Worm (Caenorhabditis elegans): ENCODE measurements around the gene W04G3.10.

W04G3.10 gene

DNA sequence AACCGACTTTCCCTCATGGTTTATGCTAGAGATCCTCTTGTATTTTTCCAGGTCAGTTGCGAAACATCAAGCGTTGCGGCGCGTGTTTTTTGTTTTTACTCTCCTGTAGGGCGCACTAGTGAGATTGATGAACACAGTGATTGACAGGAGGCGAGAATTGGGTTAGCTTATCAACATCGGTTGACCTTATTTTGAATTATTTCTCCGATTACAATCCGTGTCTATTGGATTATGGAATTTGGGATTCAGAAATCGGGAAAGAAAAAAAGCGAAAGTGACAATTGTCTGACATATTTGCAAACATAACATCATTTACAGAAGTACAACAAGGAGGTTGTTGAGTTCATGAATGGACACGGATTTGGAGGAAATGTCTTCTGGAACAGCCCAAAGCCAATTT is 17.1 kb downstream of the W04G3.10 start:
- no peak for TF ChIP-seq C16A3.4 (tag; optimal IDR thresholded peaks at IDR 0.05)
- TF ChIP-seq blmp-1 (tag; optimal IDR thresholded peaks at IDR 0.05) = peak; percentile 93
- TF ChIP-seq swsn-7 (tag; optimal IDR thresholded peaks at IDR 0.05) = no peak
- no peak for TF ChIP-seq fos-1 (tag; optimal IDR thresholded peaks at IDR 0.05)
- TF ChIP-seq nhr-77 (tag; optimal IDR thresholded peaks at IDR 0.05) = no peak
- TF ChIP-seq xbp-1 (tag; optimal IDR thresholded peaks at IDR 0.05) = no peak
- TF ChIP-seq efl-3 (GFP tag; optimal IDR thresholded peaks at IDR 0.05) = no peak
- no peak for TF ChIP-seq nhr-76 (tag; optimal IDR thresholded peaks at IDR 0.05)
- TF ChIP-seq elt-3 (tag; optimal IDR thresholded peaks at IDR 0.05) = peak in 1 of 6 experiments; percentile 21
- no peak for TF ChIP-seq unc-98 (GFP tag; IDR thresholded peaks at IDR 0.05)
- no peak for TF ChIP-seq pqm-1 (tag; optimal IDR thresholded peaks at IDR 0.05)
- no peak for TF ChIP-seq mdl-1 (tag; optimal IDR thresholded peaks at IDR 0.05)
- no peak for TF ChIP-seq skn-1 (tag; optimal IDR thresholded peaks at IDR 0.05)

DNA sequence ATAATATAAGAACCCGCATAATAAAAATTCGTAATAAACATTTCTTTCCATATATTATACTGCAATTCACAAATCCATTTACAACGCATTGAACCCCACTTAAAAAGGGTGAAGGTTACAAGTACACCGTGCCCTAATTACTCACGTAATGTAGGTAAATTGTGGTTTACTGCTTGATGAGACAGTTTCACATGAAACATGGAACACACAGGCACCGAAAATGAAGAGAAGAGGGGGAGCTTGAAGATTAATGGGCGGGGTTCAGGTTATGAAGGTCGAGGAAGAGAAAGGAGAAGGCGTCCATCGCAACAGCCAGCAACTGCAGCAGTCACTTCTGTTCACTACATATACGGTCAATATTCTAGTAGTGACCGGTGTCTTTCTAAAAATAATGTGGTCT is 18.3 kb downstream of the W04G3.10 start, which contains the start of gene lpr-6:
Gene lpr-6 (plus strand): TSS at position 251 of the 400 bp plus-strand sequence.
- no peak for TF ChIP-seq zip-4 (GFP tag; optimal IDR thresholded peaks at IDR 0.05)
- TF ChIP-seq blmp-1 (tag; optimal IDR thresholded peaks at IDR 0.05) = peak; percentile 57

DNA sequence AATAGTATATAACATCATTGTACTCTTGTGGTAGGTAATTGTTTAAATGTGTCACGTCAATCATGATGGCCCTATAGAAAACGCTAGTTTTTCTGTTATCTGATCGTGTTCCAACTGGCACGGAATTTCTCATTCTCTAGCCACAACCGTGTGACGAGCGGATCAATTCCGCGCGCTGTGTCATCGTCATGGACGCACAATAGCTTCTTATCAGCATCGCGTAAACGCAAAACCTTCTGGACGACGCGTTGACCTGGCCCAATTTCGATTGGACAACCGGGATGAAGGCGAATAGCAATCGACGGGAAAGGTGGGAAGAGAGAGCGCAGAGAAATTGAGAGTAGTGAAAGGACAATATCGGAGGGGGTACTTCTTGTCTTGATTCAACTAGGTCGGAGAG is 21.0 kb downstream of the W04G3.10 start, which contains the start of gene lpr-3:
Gene lpr-3 (plus strand): TSS at position 374 of the 400 bp plus-strand sequence.
- no peak for TF ChIP-seq lin-13 (GFP tag; optimal IDR thresholded peaks at IDR 0.05)
- TF ChIP-seq nhr-237 (tag; optimal IDR thresholded peaks at IDR 0.05) = no peak
- TF ChIP-seq unc-98 (GFP tag; IDR thresholded peaks at IDR 0.05) = no peak
- peak; percentile 1 for TF ChIP-seq lin-14 (GFP tag; optimal IDR thresholded peaks at IDR 0.05)
- TF ChIP-seq nhr-85 (tag) = peak; percentile 17
- no peak for TF ChIP-seq tlp-1 (tag; optimal IDR thresholded peaks at IDR 0.05)
- peak; percentile 19 for TF ChIP-seq ztf-4 (tag; optimal IDR thresholded peaks at IDR 0.05)
- peak; percentile 100 for TF ChIP-seq blmp-1 (tag; optimal IDR thresholded peaks at IDR 0.05)
- TF ChIP-seq elt-3 (tag; optimal IDR thresholded peaks at IDR 0.05) = peak in 1 of 6 experiments; percentile 56
- no peak for TF ChIP-seq fkh-8 (tag; optimal IDR thresholded peaks at IDR 0.05)
- TF ChIP-seq ceh-82 (tag; optimal IDR thresholded peaks at IDR 0.05) = no peak
- no peak for TF ChIP-seq fkh-10 (GFP tag; optimal IDR thresholded peaks at IDR 0.05)
- TF ChIP-seq mep-1 (tag; optimal IDR thresholded peaks at IDR 0.05) = peak; percentile 32
- TF ChIP-seq nhr-76 (tag; optimal IDR thresholded peaks at IDR 0.05) = no peak

DNA sequence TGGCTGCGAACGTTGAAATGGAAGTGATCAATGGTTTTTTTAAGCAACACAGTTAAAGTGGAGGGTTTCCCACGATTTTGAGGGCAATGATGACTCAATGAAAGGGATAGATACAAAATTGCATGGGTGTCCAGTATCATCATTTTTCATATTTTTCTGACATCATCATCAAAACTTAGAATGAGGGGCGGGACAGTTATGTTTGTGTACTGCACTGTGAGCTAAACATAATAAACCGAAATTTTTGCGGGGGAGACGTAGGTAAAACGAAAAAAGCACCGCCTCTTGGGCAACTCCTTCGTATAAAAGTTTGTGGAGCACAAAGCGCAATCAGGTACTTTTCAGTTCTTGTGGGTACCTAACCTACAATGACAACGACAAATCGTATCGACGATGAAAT is 24.4 kb downstream of the W04G3.10 start, which contains the start of gene C09F12.2:
Gene C09F12.2 (plus strand): TSS at position 301 of the 400 bp plus-strand sequence.
- no peak for TF ChIP-seq pax-3 (tag; optimal IDR thresholded peaks at IDR 0.05)
- TF ChIP-seq lin-13 (GFP tag; optimal IDR thresholded peaks at IDR 0.05) = no peak
- no peak for TF ChIP-seq mep-1 (tag; optimal IDR thresholded peaks at IDR 0.05)
- no peak for TF ChIP-seq ceh-88 (GFP tag; IDR thresholded peaks at IDR 0.05)
- no peak for TF ChIP-seq nhr-77 (tag; optimal IDR thresholded peaks at IDR 0.05)
- no peak for TF ChIP-seq zip-4 (GFP tag; optimal IDR thresholded peaks at IDR 0.05)
- TF ChIP-seq snpc-4 (tag; optimal IDR thresholded peaks at IDR 0.05) = no peak
- TF ChIP-seq vab-15 (tag; optimal IDR thresholded peaks at IDR 0.05) = no peak
- TF ChIP-seq zag-1 (tag; optimal IDR thresholded peaks at IDR 0.05) = no peak
- TF ChIP-seq alr-1 (tag; optimal IDR thresholded peaks at IDR 0.05; ENCODE audit: borderline replicate concordance) = no peak
- no peak for TF ChIP-seq irx-1 (tag; optimal IDR thresholded peaks at IDR 0.05)
- no peak for TF ChIP-seq aha-1 (tag; optimal IDR thresholded peaks at IDR 0.05)
- no peak for TF ChIP-seq ztf-4 (tag; optimal IDR thresholded peaks at IDR 0.05)
- no peak for TF ChIP-seq ceh-90 (tag; optimal IDR thresholded peaks at IDR 0.05)
- no peak for TF ChIP-seq snu-23 (GFP tag; optimal IDR thresholded peaks at IDR 0.05)
- no peak for TF ChIP-seq unc-98 (GFP tag; IDR thresholded peaks at IDR 0.05)
- TF ChIP-seq xbp-1 (tag; optimal IDR thresholded peaks at IDR 0.05) = no peak
- TF ChIP-seq skn-1 (tag; optimal IDR thresholded peaks at IDR 0.05) = no peak
- no peak for TF ChIP-seq nhr-76 (tag; optimal IDR thresholded peaks at IDR 0.05)
- no peak for TF ChIP-seq lin-15B (tag; optimal IDR thresholded peaks at IDR 0.05)

DNA sequence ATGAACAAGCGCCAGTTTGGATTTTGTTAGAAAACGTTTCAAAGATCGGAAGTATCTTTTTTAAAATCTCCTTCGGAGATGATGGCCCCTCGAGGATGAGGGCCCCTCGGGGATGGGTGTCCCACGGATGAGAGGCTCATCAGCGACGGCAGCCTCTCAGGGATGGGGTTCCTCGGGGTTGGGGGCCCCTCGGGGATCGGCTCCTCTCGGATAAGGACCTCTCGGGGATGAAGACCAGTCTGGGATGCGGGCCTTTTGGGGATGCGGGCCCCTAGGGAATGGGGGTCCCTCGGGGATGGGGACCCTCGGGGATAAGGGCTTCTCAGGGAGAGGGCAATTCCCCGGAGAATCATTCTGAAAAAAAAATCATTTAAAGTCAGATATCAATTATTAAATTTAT is 27.7 kb downstream of the W04G3.10 start:
- TF ChIP-seq nhr-90 (tag; optimal IDR thresholded peaks at IDR 0.05; ENCODE audit: poor library complexity) (no peak), ceh-8 (GFP tag; optimal IDR thresholded peaks at IDR 0.05) (peak; percentile 53)

Data from whole organism, L1 larva.